Worm (Caenorhabditis elegans) whole organism, early embryonic: ENCODE data around the gene tsp-12.

ENCODE experiments used
- B0310.2 ChIP-seq: sonication (generic microtip); optimal IDR thresholded peaks from 2 replicates; lab custom pipeline; 2016; ENCODE audit warnings: mild to moderate bottlenecking, missing genetic modification characterization, missing compliant biosample characterization
- F13C5.2 ChIP-seq: sonication (generic microtip); optimal IDR thresholded peaks from 2 replicates; lab custom pipeline; 2017; ENCODE audit warnings: mild to moderate bottlenecking, missing genetic modification characterization, inconsistent platforms, missing compliant biosample characterization
- aly-1 ChIP-seq: sonication (generic microtip); optimal IDR thresholded peaks from 2 replicates; lab custom pipeline; 2016; ENCODE audit warnings: missing genetic modification characterization, missing compliant biosample characterization
- ama-1 ChIP-seq: fragments of 150-350 bp; optimal IDR thresholded peaks from 2 replicates; lab custom pipeline; 2014
- ceh-13 ChIP-seq: fragments of 200-800 bp; sonication (Bioruptor generic); optimal IDR thresholded peaks from 2 replicates; lab custom pipeline; 2018; ENCODE audit warnings: mild to moderate bottlenecking, missing genetic modification characterization, missing compliant biosample characterization
- ceh-36 ChIP-seq: sonication (generic microtip); optimal IDR thresholded peaks from 2 replicates; lab custom pipeline; 2016; ENCODE audit warnings: missing genetic modification characterization, inconsistent platforms, missing compliant biosample characterization
- ets-7 ChIP-seq: sonication (generic microtip); optimal IDR thresholded peaks from 2 replicates; lab custom pipeline; 2016; ENCODE audit warnings: missing genotype, missing genetic modification characterization, missing compliant biosample characterization
- flt-1 ChIP-seq: fragments of 200-800 bp; sonication (Bioruptor generic); IDR thresholded peaks from 2 replicates; pipeline ENCODE4 v1.3.6; 2022; ENCODE audit warnings: missing genetic modification characterization, missing compliant biosample characterization
- hmbx-1 ChIP-seq: sonication (generic microtip); optimal IDR thresholded peaks from 2 replicates; lab custom pipeline; 2016; ENCODE audit warnings: mild to moderate bottlenecking, missing genetic modification characterization, missing compliant biosample characterization
- hmg-4 ChIP-seq: fragments of 200-800 bp; sonication (Bioruptor generic); optimal IDR thresholded peaks from 2 replicates; lab custom pipeline; 2018; ENCODE audit warnings: mild to moderate bottlenecking, missing genetic modification characterization, missing compliant biosample characterization
- hnd-1 ChIP-seq: sonication (generic microtip); optimal IDR thresholded peaks from 2 replicates; lab custom pipeline; 2016; ENCODE audit warnings: missing genetic modification characterization, missing compliant biosample characterization
- pes-1 ChIP-seq: fragments of 200-800 bp; sonication (Bioruptor generic); IDR thresholded peaks from 2 replicates; pipeline ENCODE4 v1.3.6; 2022; ENCODE audit warnings: missing genetic modification reagents, missing genetic modification characterization, missing compliant biosample characterization
- scrt-1 ChIP-seq: fragments of 200-800 bp; sonication (Bioruptor generic); IDR thresholded peaks from 2 replicates; pipeline ENCODE4 v1.3.6; 2022; ENCODE audit warnings: missing genetic modification characterization, missing compliant biosample characterization
- sea-1 ChIP-seq: fragments of 200-800 bp; sonication (Bioruptor generic); conservative IDR thresholded peaks from 2 replicates; pipeline ENCODE4 v1.3.6; 2022; ENCODE audit warnings: missing genetic modification characterization, missing compliant biosample characterization
- tbx-11 ChIP-seq: fragments of 200-800 bp; sonication (Bioruptor generic); IDR thresholded peaks from 2 replicates; pipeline ENCODE4 v1.3.6; 2022; ENCODE audit warnings: missing genetic modification characterization, missing compliant biosample characterization
- tbx-37 ChIP-seq: fragments of 200-800 bp; sonication (Bioruptor generic); conservative IDR thresholded peaks from 2 replicates; pipeline ENCODE4 v1.3.6; 2022; ENCODE audit warnings: missing genetic modification reagents, missing genetic modification characterization, missing compliant biosample characterization
- tra-4 ChIP-seq: sonication (generic microtip); optimal IDR thresholded peaks from 2 replicates; lab custom pipeline; 2017; ENCODE audit warnings: missing genetic modification characterization, missing compliant biosample characterization

The tsp-12 gene

DNA sequence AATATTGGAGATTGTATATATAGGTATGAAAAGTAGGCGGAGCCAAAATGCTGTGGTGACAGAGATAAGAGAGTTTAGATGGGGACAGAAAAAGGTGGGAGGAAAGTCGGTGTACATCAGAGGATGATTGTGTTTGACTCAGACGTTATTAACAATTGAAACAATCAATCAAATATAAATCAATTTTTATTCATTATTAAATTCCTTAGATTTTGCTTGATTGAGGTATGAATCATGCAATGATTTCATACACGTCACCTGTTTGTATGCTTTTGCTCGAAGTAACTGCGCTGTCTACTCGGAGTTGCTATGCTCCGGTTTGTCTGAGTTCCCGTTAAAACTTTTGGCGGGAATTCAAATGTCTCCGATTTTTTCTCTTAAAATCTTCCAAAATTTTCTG, 35.3 kb downstream of the tsp-12 start, which contains the start of gene C04G2.10:
Gene C04G2.10, plus strand, starts transcription at position 301 of the 400 bp plus-strand sequence.
- TF ChIP-seq tbx-11 (GFP tag; lab: Robert Waterston, UW) (no peak), hmg-4 (no peak), tbx-37 (GFP tag; lab: Robert Waterston, UW) (no peak), ceh-36 (tag; lab: Kevin White, UChicago) (no peak), sea-1 (no peak), pes-1 (GFP tag; lab: Robert Waterston, UW) (no peak), hmbx-1 (tag; lab: Kevin White, UChicago) (no peak), B0310.2 (tag; lab: Kevin White, UChicago) (no peak), ceh-13 (GFP tag; lab: Kevin White, UChicago) (no peak), ets-7 (tag; lab: Kevin White, UChicago) (no peak), flt-1 (no peak), hnd-1 (tag; lab: Kevin White, UChicago) (no peak), F13C5.2 (tag; lab: Kevin White, UChicago) (no peak), scrt-1 (GFP tag; lab: Robert Waterston, UW) (no peak)

DNA sequence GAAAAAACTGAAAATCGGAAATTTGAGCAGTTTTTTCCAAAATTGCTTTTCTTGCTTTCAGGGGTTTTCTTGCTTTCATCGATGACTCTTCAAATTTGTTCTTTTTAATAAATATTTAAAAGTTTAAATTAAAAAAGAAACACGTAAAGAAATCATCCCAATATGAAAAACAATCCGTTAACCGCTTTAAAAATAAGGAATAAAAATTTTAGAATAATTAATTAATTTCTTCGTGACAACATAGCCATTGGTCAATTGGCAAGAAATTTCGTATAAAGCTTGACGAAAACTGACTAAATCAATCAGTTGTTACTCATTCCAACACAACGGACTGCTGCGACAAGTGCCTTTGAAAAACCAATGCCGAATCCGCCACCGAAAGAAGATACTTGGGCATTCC, 37.8 kb downstream of the tsp-12 start, which contains the start of gene nsph-3.2:
Gene nsph-3.2, plus strand, starts transcription at position 301 of the 400 bp plus-strand sequence.
- no peak for TF ChIP-seq ama-1
- no peak for TF ChIP-seq pes-1 (GFP tag; lab: Robert Waterston, UW)
- no peak for TF ChIP-seq tbx-37 (GFP tag; lab: Robert Waterston, UW)
- no peak for TF ChIP-seq scrt-1 (GFP tag; lab: Robert Waterston, UW)
- TF ChIP-seq ets-7 (tag; lab: Kevin White, UChicago), result no peak

DNA sequence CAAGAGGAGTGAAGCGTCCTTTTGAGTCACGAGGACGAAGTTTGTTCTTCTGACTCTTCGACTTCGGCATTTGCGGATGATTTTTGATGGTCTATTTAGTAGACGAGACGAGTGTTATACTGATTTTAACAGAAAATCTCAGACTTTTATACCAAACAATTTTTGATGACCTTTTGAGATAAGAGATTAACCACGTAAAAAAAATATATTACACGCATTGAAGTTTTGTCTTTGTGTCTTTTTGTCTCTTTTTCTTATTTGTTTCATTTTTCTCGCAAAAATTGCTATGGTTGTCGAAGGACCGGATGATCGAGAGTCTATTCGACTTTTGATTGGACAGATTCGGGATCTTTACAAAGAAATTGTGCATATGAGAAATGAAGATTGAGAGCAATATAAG, 39.0 kb downstream of the tsp-12 start, which contains the start of gene spch-1:
Gene spch-1, minus strand, starts transcription at position 101 of the 400 bp plus-strand sequence.
- TF ChIP-seq hnd-1 (tag; lab: Kevin White, UChicago) (no peak), pes-1 (GFP tag; lab: Robert Waterston, UW) (no peak), tbx-11 (GFP tag; lab: Robert Waterston, UW) (no peak)

DNA sequence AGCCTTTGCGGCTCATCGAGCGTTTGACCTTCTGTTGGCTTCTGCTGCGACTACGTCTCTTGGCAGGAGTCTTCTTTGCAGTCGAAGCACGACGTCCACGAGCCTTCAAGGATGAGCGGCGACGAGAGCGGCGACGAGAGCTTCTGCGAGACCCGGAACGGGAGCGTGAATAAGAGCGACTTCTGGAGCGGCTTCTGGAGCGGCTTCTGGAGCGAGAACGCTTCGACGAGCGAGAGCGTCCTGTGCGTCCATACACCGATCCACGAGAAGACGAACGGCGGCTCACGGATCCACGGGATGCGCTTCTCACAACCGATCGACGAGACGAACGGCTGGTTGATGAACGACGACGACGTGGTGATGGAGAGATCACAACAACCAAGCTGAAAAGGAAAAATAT, 39.5 kb downstream of the tsp-12 start:
- TF ChIP-seq hnd-1 (tag; lab: Kevin White, UChicago) (no peak), ceh-13 (GFP tag; lab: Kevin White, UChicago) (no peak), hmbx-1 (tag; lab: Kevin White, UChicago) (no peak)

DNA sequence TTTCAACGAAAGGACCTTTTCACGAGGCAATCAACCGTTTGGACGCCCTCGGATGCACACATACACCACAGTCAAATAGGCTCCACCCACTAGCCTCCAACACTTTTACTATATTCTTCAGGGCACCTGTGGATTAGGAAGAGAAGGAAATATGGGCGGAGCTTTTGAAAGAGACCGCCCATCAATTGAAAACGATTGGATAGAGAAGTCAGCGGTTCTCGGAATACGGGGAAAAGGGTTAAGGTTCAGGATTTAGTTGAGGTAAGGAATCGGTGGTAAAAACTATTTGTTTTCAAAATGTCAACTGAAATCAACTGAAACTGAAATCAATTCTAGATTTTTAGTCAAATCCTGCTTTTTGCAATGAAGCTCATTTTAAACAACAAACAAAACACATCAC, 40.0 kb downstream of the tsp-12 start, which contains the start of gene egl-38:
Gene egl-38, minus strand, starts transcription at position 101 of the 400 bp plus-strand sequence.
- TF ChIP-seq scrt-1 (GFP tag; lab: Robert Waterston, UW) (no peak), tbx-37 (GFP tag; lab: Robert Waterston, UW) (no peak), aly-1 (no peak), ets-7 (tag; lab: Kevin White, UChicago) (no peak), ama-1 (no peak), tra-4 (no peak), hmg-4 (no peak), pes-1 (GFP tag; lab: Robert Waterston, UW) (no peak), tbx-11 (GFP tag; lab: Robert Waterston, UW) (no peak), flt-1 (no peak), F13C5.2 (tag; lab: Kevin White, UChicago) (no peak), hmbx-1 (tag; lab: Kevin White, UChicago) (no peak), ceh-36 (tag; lab: Kevin White, UChicago) (no peak), B0310.2 (tag; lab: Kevin White, UChicago) (no peak), ceh-13 (GFP tag; lab: Kevin White, UChicago) (no peak)
